Worm (Caenorhabditis elegans) whole organism, midembryonic: ENCODE data around the gene tag-153.

Source experiments
- T22C8.4 ChIP-seq: fragments of 200-800 bp; sonication (Bioruptor generic); IDR thresholded peaks from 2 replicates; pipeline ENCODE4 v1.3.6; 2022; ENCODE audit warnings: missing genetic modification characterization, missing compliant biosample characterization
- cog-1 ChIP-seq: sonication (generic microtip); optimal IDR thresholded peaks from 2 replicates; lab custom pipeline; 2016; ENCODE audit warnings: missing genetic modification characterization, missing compliant biosample characterization
- flt-1 ChIP-seq: fragments of 200-800 bp; sonication (Bioruptor generic); IDR thresholded peaks from 2 replicates; pipeline ENCODE4 v1.3.6; 2022; ENCODE audit warnings: missing genetic modification characterization, missing compliant biosample characterization
- klf-2 ChIP-seq: fragments of 200-800 bp; sonication (Bioruptor generic); conservative IDR thresholded peaks from 2 replicates; pipeline ENCODE4 v1.3.6; 2022; ENCODE audit warnings: missing genetic modification reagents, missing genetic modification characterization, missing compliant biosample characterization
- med-1 ChIP-seq: sonication (generic microtip); optimal IDR thresholded peaks from 2 replicates; lab custom pipeline; 2017; ENCODE audit warnings: missing genetic modification characterization, mild to moderate bottlenecking, missing compliant biosample characterization, antibody characterized with exemption, missing genetic modification reagents; ENCODE audit not compliant: insufficient read depth
- ref-1 ChIP-seq: fragments of 200-800 bp; sonication (Bioruptor generic); conservative IDR thresholded peaks from 2 replicates; pipeline ENCODE4 v1.3.6; 2022; ENCODE audit warnings: missing genetic modification reagents, missing genetic modification characterization, missing compliant biosample characterization
- tab-1 ChIP-seq: fragments of 200-800 bp; sonication (Bioruptor generic); IDR thresholded peaks from 2 replicates; pipeline ENCODE4 v1.3.6; 2022; ENCODE audit warnings: missing genetic modification characterization, missing compliant biosample characterization
- ztf-23 ChIP-seq: fragments of 200-800 bp; sonication (Bioruptor generic); IDR thresholded peaks from 2 replicates; pipeline ENCODE4 v1.3.6; 2022; ENCODE audit warnings: missing genetic modification reagents, missing genetic modification characterization, missing compliant biosample characterization
- ztf-29 ChIP-seq: fragments of 200-800 bp; sonication (Bioruptor generic); IDR thresholded peaks from 2 replicates; pipeline ENCODE4 v1.3.6; 2022; ENCODE audit warnings: missing genetic modification reagents, missing genetic modification characterization, missing compliant biosample characterization

The tag-153 gene

DNA sequence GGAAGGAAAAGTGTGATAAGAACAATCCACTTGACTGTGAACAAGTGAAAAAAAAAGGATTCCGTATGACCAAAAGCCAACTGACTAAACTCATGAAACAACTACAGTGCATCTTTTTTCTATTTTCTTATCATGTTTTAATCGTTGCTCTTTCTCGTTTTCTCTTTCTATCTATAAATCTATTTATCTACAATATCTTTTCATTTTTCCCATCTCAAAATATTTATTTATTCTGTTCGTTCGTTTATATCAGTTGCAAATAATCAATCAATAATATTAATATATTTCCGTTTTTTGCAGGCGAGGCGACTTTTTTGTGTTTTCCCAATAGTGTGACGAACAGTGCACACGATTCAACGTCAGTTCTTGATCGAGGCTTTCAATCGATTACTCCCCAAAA lies 25.6 kb upstream of the tag-153 start, which contains the start of gene F44A2.5:
F44A2.5 (plus strand) TSS at position 301 of the 400 bp plus-strand sequence.
- TF ChIP-seq klf-2 = no peak
- TF ChIP-seq T22C8.4 = no peak
- no peak for TF ChIP-seq tab-1 (GFP tag; lab: Robert Waterston, UW)
- no peak for TF ChIP-seq flt-1 (GFP tag; lab: Robert Waterston, UW)
- TF ChIP-seq cog-1 (tag; lab: Kevin White, UChicago) = no peak
- no peak for TF ChIP-seq ztf-23 (GFP tag; lab: Robert Waterston, UW)
- TF ChIP-seq ztf-29 (GFP tag; lab: Robert Waterston, UW) = no peak
- no peak for TF ChIP-seq med-1
- no peak for TF ChIP-seq ref-1

ce11 chrV:9303026-9303425 lies 19.9 kb upstream of the tag-153 start, which contains the start of gene nhr-39:
TSS of gene nhr-39 (plus strand) at chrV:9303326.
- TF ChIP-seq med-1 = no peak
- TF ChIP-seq ztf-23 (GFP tag; lab: Robert Waterston, UW) = no peak
- no peak for TF ChIP-seq cog-1 (tag; lab: Kevin White, UChicago)
- TF ChIP-seq klf-2 = no peak

DNA sequence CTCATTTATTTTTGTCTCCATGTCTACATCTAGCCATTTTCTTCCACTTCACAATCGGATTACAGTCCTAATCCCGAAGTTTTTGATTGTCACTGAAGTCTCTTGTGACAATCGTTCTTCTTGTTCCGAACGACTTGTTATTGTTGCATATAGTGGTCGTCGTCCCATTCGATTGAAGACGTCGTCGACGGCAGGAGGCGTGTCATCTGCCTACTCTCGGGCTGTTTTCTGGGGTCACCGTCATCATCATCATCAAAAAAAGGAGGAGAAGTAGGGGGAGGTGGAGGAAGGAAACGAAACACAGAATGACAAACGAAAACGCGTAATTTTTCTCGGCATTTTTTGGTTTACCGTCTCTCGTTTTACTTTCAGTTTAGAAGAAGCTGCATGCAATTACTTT lies 17.8 kb upstream of the tag-153 start, which contains the start of gene F44A2.3:
F44A2.3 (plus strand) TSS at position 301 of the 400 bp plus-strand sequence.
- TF ChIP-seq med-1 (no peak), ztf-29 (GFP tag; lab: Robert Waterston, UW) (no peak), flt-1 (GFP tag; lab: Robert Waterston, UW) (no peak), tab-1 (GFP tag; lab: Robert Waterston, UW) (no peak), ztf-23 (GFP tag; lab: Robert Waterston, UW) (no peak), cog-1 (tag; lab: Kevin White, UChicago) (no peak), ref-1 (no peak), T22C8.4 (no peak), klf-2 (no peak)

DNA sequence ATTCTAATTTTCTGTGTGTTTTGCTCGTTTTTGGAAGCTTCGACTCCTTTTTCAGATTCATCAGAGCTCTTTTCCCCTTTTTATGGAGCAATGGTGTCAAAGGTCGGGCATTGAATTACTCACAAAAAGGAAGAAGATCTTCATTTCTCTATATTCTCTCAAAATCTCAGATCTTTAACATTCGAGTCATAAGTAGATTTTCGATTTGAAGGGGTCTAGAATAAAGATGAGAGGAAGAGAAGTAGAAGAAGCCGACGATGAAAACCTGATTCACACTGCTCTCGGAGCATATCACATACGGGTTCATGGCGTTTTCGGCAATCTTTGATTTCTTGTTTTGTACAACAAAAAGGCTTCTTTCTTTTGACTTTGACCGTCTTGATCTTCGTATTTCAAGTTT lies 10.5 kb upstream of the tag-153 start:
- TF ChIP-seq T22C8.4 (no peak), cog-1 (tag; lab: Kevin White, UChicago) (no peak), tab-1 (GFP tag; lab: Robert Waterston, UW) (no peak), ztf-23 (GFP tag; lab: Robert Waterston, UW) (no peak)

DNA sequence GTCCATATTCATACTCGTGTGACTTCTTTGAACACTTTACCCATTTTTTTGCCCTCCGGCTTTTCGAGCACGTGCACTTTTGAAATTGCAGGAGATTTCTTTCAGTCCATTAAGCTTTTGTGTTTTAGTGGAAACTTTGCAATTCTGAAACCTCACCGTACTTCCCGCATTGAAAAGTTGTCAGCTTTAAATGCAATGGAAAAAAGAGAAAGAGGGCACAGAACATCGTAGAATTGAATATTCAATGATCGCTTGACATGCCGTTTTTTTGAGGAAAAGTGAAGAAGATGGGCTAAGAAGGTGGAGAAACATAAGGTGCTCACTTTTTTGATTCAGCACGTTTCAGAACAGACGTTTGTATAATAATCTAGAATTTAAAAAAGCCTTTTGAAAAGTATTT lies 8.5 kb upstream of the tag-153 start:
- TF ChIP-seq cog-1 (tag; lab: Kevin White, UChicago) (no peak), tab-1 (GFP tag; lab: Robert Waterston, UW) (no peak), ref-1 (no peak), ztf-29 (GFP tag; lab: Robert Waterston, UW) (no peak), flt-1 (GFP tag; lab: Robert Waterston, UW) (no peak), klf-2 (no peak), ztf-23 (GFP tag; lab: Robert Waterston, UW) (no peak), med-1 (no peak), T22C8.4 (no peak)

ce11 chrV:9316970-9317369 lies 5.9 kb upstream of the tag-153 start:
- TF ChIP-seq ztf-29 (GFP tag; lab: Robert Waterston, UW) = no peak
- no peak for TF ChIP-seq tab-1 (GFP tag; lab: Robert Waterston, UW)

DNA sequence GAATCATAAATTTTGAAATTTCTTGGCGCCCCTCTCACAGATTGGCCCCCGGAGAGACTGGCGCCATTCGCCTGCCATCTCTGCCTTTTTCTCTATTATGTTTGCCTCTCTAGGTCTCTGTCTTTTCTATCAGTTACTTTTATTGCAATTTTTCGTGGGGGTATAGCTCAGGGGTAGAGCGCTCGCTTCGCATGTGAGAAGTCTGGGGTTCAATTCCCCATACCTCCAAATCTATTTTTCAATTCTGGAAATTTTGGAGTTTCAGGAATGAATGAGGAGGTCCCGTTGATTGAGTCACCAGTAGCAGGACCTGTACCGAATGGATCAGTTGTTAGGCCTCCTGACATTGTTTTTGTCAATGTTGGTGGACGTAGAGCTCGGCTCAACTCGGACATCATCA lies 4.8 kb upstream of the tag-153 start, which contains the start of gene kvs-3:
kvs-3 (plus strand) TSS at position 266 of the 400 bp plus-strand sequence.
- TF ChIP-seq ref-1 = 0 out of 2 replicates have a peak, but pooled peaks have one; percentile 15
- TF ChIP-seq tab-1 (GFP tag; lab: Robert Waterston, UW) = 0 out of 2 replicates have a peak, but pooled peaks have one; percentile 66
- TF ChIP-seq T22C8.4 = peak; percentile 63
- no peak for TF ChIP-seq ztf-29 (GFP tag; lab: Robert Waterston, UW)
- no peak for TF ChIP-seq flt-1 (GFP tag; lab: Robert Waterston, UW)
- no peak for TF ChIP-seq cog-1 (tag; lab: Kevin White, UChicago)
- TF ChIP-seq med-1 = peak; percentile 26
- peak; percentile 82 for TF ChIP-seq ztf-23 (GFP tag; lab: Robert Waterston, UW)
- TF ChIP-seq klf-2 = 0 out of 2 replicates have a peak, but pooled peaks have one; percentile 47

DNA sequence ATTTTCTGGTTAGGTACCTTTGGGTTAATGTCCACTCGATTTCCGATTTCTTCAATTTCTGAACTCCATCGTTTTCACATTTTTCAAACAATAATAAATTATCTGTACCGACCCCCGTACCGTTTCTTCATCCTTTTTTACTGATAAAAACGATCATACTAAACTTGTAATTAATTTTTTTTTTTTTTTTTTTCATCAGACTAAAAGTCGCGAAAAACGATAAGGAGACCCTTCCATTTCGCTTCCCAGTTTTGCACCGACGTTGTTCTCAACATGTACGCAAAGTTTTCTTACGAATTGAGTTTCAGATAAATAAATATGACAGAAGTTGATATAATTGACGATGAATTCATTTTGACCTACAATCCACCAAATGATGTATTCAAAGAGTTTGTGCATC lies 1.7 kb upstream of the tag-153 start, which contains the start of gene F44A2.7:
F44A2.7 (plus strand) TSS at position 301 of the 400 bp plus-strand sequence.
- no peak for TF ChIP-seq ztf-23 (GFP tag; lab: Robert Waterston, UW)
- no peak for TF ChIP-seq cog-1 (tag; lab: Kevin White, UChicago)
- no peak for TF ChIP-seq ztf-29 (GFP tag; lab: Robert Waterston, UW)
- no peak for TF ChIP-seq T22C8.4
- TF ChIP-seq flt-1 (GFP tag; lab: Robert Waterston, UW) = no peak

DNA sequence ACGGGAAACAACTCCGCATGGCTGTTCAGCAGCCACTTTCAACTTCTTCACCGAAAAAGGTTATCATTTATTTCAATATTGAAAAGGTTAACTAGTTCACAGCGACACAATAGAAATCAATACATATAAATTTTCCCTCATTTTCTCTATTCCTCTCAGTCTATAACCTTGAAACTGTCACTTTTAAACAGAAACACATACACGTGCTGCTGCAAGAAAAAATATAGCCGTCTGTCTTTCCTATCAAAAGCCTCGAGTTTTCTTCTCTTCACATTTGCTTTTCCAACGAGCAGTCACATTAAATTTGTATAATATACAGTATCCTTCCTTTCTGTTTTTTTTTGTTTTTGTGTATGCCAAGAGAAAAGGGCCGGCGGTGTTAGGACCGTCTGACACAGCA lies 1.3 kb downstream of the tag-153 start:
- TF ChIP-seq ztf-29 (GFP tag; lab: Robert Waterston, UW) (no peak), flt-1 (GFP tag; lab: Robert Waterston, UW) (no peak), tab-1 (GFP tag; lab: Robert Waterston, UW) (no peak), klf-2 (no peak), med-1 (no peak), T22C8.4 (no peak), ref-1 (no peak), ztf-23 (GFP tag; lab: Robert Waterston, UW) (no peak), cog-1 (tag; lab: Kevin White, UChicago) (no peak)

ce11 chrV:9326903-9327302 lies 4.0 kb downstream of the tag-153 start:
- no peak for TF ChIP-seq ztf-23 (GFP tag; lab: Robert Waterston, UW)
- TF ChIP-seq T22C8.4 = no peak
- no peak for TF ChIP-seq ztf-29 (GFP tag; lab: Robert Waterston, UW)
- no peak for TF ChIP-seq ref-1
- TF ChIP-seq klf-2 = no peak
- no peak for TF ChIP-seq cog-1 (tag; lab: Kevin White, UChicago)
- no peak for TF ChIP-seq med-1
- no peak for TF ChIP-seq flt-1 (GFP tag; lab: Robert Waterston, UW)
- TF ChIP-seq tab-1 (GFP tag; lab: Robert Waterston, UW) = no peak

DNA sequence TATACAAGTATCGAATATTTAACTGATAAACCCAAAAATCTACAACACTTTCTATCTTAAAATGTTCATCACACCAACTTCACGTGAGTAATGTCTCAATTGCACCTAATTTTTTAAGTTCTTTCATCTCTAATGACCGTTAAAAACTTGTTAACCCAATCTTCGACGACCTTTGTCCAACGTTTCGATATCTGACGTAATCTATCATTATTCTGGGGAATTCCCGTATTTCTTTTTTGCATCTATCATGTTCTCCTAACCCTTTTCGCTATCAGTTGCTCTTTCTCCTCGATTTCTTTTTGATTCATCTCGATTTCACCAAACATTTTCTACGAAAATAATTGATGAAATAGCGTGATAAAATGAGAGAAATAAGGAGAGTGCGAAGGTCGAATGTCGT lies 4.8 kb downstream of the tag-153 start:
- TF ChIP-seq T22C8.4 (no peak), cog-1 (tag; lab: Kevin White, UChicago) (no peak)
